Worm (Caenorhabditis elegans) whole organism, L4/young adult: Measurements from ENCODE around the gene F10B5.2.
A peak's percentile ranks its signal among the peaks of the same experiment; 100 is the strongest.

Experiments
- W03F9.2 ChIP-seq: fragments of 150-350 bp; optimal IDR thresholded peaks from 2 replicates; lab custom pipeline; 2014; ENCODE audit warnings: missing biosample characterization, missing genetic modification characterization
- dao-5 ChIP-seq: sonication (generic microtip); optimal IDR thresholded peaks from 2 replicates; lab custom pipeline; 2016; ENCODE audit warnings: missing genotype, missing genetic modification characterization, moderate library complexity, missing compliant biosample characterization
- him-1 ChIP-seq: sonication (generic microtip); optimal IDR thresholded peaks from 2 replicates; lab custom pipeline; 2016; ENCODE audit warnings: missing genotype, missing genetic modification reagents, missing genetic modification characterization, missing compliant biosample characterization

Gene F10B5.2

ce11 chrII:8144543-8144942 lies at the start of gene F10B5.2:
Gene F10B5.2, plus strand, starts transcription at chrII:8144762.
- no peak for TF ChIP-seq dao-5 (tag; lab: Kevin White, UChicago)
- TF ChIP-seq W03F9.2 (tag; lab: Kevin White, UChicago), result no peak
- no peak for TF ChIP-seq him-1 (tag; lab: Kevin White, UChicago)

- TF ChIP-seq W03F9.2 (tag; lab: Kevin White, UChicago) (no peak), him-1 (tag; lab: Kevin White, UChicago) (no peak), dao-5 (tag; lab: Kevin White, UChicago) (no peak)
These were observed 45.3 kb upstream of the F10B5.2 start for ce11 chrII:8099212-8099784.

ce11 chrII:8102041-8102440 lies 42.5 kb upstream of the F10B5.2 start, which contains the start of gene sre-2:
Gene sre-2, minus strand, starts transcription at chrII:8102141.
- TF ChIP-seq him-1 (tag; lab: Kevin White, UChicago) (no peak), dao-5 (tag; lab: Kevin White, UChicago) (no peak), W03F9.2 (tag; lab: Kevin White, UChicago) (no peak)

- TF ChIP-seq W03F9.2 (tag; lab: Kevin White, UChicago), result no peak
- TF ChIP-seq him-1 (tag; lab: Kevin White, UChicago), result no peak
- no peak for TF ChIP-seq dao-5 (tag; lab: Kevin White, UChicago)
These were observed 39.6 kb upstream of the F10B5.2 start, which contains the start of gene sfxn-5 for ce11 chrII:8104998-8105397. Gene sfxn-5, minus strand, starts transcription at chrII:8105052.

ce11 chrII:8106921-8107695 lies 37.5 kb upstream of the F10B5.2 start, which contains the start of the genes chst-1 and C41C4.9:
Gene chst-1, minus strand, starts transcription at chrII:8106971.
Gene C41C4.9, plus strand, starts transcription at chrII:8107645.
- TF ChIP-seq him-1 (tag; lab: Kevin White, UChicago) (peak; percentile 19), W03F9.2 (tag; lab: Kevin White, UChicago) (no peak), dao-5 (tag; lab: Kevin White, UChicago) (peak; percentile 90)

- TF ChIP-seq dao-5 (tag; lab: Kevin White, UChicago), result no peak
- TF ChIP-seq W03F9.2 (tag; lab: Kevin White, UChicago), result no peak
- no peak for TF ChIP-seq him-1 (tag; lab: Kevin White, UChicago)
These were observed 32.5 kb upstream of the F10B5.2 start, which contains the start of gene lron-4 for ce11 chrII:8112063-8112462. Gene lron-4, minus strand, starts transcription at chrII:8112163.

- no peak for TF ChIP-seq dao-5 (tag; lab: Kevin White, UChicago)
- no peak for TF ChIP-seq W03F9.2 (tag; lab: Kevin White, UChicago)
- TF ChIP-seq him-1 (tag; lab: Kevin White, UChicago), result no peak
These were observed 28.4 kb upstream of the F10B5.2 start, which contains the start of gene unc-105 for ce11 chrII:8116159-8116558. Gene unc-105, plus strand, starts transcription at chrII:8116459.

ce11 chrII:8117426-8117825 lies 27.1 kb upstream of the F10B5.2 start:
- TF ChIP-seq dao-5 (tag; lab: Kevin White, UChicago), result no peak

- TF ChIP-seq W03F9.2 (tag; lab: Kevin White, UChicago), result peak; percentile 70
- TF ChIP-seq dao-5 (tag; lab: Kevin White, UChicago), result no peak
These were observed 19.7 kb upstream of the F10B5.2 start, which contains the start of gene ire-1 for ce11 chrII:8124867-8125266. Gene ire-1, minus strand, starts transcription at chrII:8124910.

ce11 chrII:8125439-8125838 lies 19.1 kb upstream of the F10B5.2 start:
- no peak for TF ChIP-seq him-1 (tag; lab: Kevin White, UChicago)
- TF ChIP-seq W03F9.2 (tag; lab: Kevin White, UChicago), result no peak
- TF ChIP-seq dao-5 (tag; lab: Kevin White, UChicago), result no peak

- TF ChIP-seq him-1 (tag; lab: Kevin White, UChicago) (no peak), dao-5 (tag; lab: Kevin White, UChicago) (no peak), W03F9.2 (tag; lab: Kevin White, UChicago) (peak; percentile 49)
These were observed 18.4 kb upstream of the F10B5.2 start for ce11 chrII:8126132-8126531.

ce11 chrII:8126617-8127016 lies 17.9 kb upstream of the F10B5.2 start:
- no peak for TF ChIP-seq him-1 (tag; lab: Kevin White, UChicago)
- TF ChIP-seq dao-5 (tag; lab: Kevin White, UChicago), result no peak
- no peak for TF ChIP-seq W03F9.2 (tag; lab: Kevin White, UChicago)

- TF ChIP-seq him-1 (tag; lab: Kevin White, UChicago) (no peak), dao-5 (tag; lab: Kevin White, UChicago) (no peak), W03F9.2 (tag; lab: Kevin White, UChicago) (no peak)
These were observed 17.3 kb upstream of the F10B5.2 start for ce11 chrII:8127290-8127689.
